Worm (Caenorhabditis elegans): ENCODE results near the gene Y46E12BL.2.

DNA sequence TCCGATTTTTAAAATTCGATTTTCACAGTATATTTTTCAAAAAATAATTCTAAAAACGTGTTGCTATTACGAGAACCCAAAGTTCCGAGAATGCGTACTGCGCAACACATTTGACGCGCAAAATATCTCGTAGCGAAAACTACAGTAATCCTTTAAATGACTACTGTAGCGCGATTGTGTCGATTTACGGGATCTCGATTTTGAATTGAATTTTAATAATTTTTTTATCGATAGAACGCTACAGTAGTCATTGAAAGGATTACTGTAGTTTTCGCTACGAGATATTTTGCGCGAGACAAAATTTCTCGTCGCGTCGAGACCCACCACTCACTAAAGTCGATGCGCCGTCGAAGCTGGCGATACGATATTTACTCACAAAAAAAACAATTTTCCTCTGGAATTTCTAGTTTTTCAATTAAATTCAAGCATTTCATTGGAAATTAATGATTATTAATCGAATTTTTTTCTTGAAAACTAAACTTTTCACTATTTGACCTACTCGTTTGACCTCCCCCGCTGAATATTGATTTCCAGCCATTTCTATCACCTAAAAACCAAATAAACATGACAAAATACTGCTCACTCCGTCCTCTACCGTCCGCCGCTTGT lies 2.9 kb upstream of the Y46E12BL.2 start, which contains the start of gene spsb-2:
- no peak for TF ChIP-seq pha-4 (tag; optimal IDR thresholded peaks at IDR 0.05)
- TF ChIP-seq ama-1 (optimal IDR thresholded peaks at IDR 0.05) = no peak
- TF ChIP-seq nhr-77 (tag; optimal IDR thresholded peaks at IDR 0.05) = no peak
- TF ChIP-seq nhr-23 (tag; optimal IDR thresholded peaks at IDR 0.05) = no peak
- no peak for TF ChIP-seq fkh-10 (GFP tag; optimal IDR thresholded peaks at IDR 0.05)
- TF ChIP-seq nhr-11 (tag; optimal IDR thresholded peaks at IDR 0.05) = no peak
- TF ChIP-seq snpc-4 (tag; optimal IDR thresholded peaks at IDR 0.05) = no peak
- no peak for TF ChIP-seq nhr-25 (tag; optimal IDR thresholded peaks at IDR 0.05)

Data from whole organism, L3 larva.